Fruit fly (Drosophila melanogaster): ENCODE data around the gene Cp38.

dm6 chrX:8470588-8470987 lies 11.0 kb upstream of the Cp38 start, which contains the start of gene Cp7Fa:
- no peak for TF ChIP-seq lola (GFP tag; optimal IDR thresholded peaks at IDR 0.05)
- no peak for TF ChIP-seq dsf (GFP tag; optimal IDR thresholded peaks at IDR 0.05; ENCODE audit: borderline replicate concordance)
- no peak for TF ChIP-seq HLH106 (tag; optimal IDR thresholded peaks at IDR 0.05)
- no peak for TF ChIP-seq woc (GFP tag; optimal IDR thresholded peaks at IDR 0.05)
- TF ChIP-seq Dfd (GFP tag; optimal IDR thresholded peaks at IDR 0.05) = no peak
- no peak for TF ChIP-seq dl (GFP tag; optimal IDR thresholded peaks at IDR 0.05; ENCODE audit: insufficient read depth in 1 of 2, partially characterized antibody in 2 of 2)
- no peak for TF ChIP-seq jim (GFP tag; optimal IDR thresholded peaks at IDR 0.05)
- TF ChIP-seq pan (optimal IDR thresholded peaks at IDR 0.05) = no peak
- TF ChIP-seq fru (GFP tag; optimal IDR thresholded peaks at IDR 0.05) = no peak
- no peak for TF ChIP-seq Sp1 (GFP tag; optimal IDR thresholded peaks at IDR 0.05)
- TF ChIP-seq Vsx2 (GFP tag; optimal IDR thresholded peaks at IDR 0.05; ENCODE audit: partially characterized antibody) = no peak
- TF ChIP-seq rgr (GFP tag; optimal IDR thresholded peaks at IDR 0.05) = no peak
- TF ChIP-seq ey (GFP tag; optimal IDR thresholded peaks at IDR 0.05) = no peak

Data from whole organism, wandering third instar larva.